Worm (Caenorhabditis elegans): ENCODE results near the gene C06H2.7.

C06H2.7 gene

DNA sequence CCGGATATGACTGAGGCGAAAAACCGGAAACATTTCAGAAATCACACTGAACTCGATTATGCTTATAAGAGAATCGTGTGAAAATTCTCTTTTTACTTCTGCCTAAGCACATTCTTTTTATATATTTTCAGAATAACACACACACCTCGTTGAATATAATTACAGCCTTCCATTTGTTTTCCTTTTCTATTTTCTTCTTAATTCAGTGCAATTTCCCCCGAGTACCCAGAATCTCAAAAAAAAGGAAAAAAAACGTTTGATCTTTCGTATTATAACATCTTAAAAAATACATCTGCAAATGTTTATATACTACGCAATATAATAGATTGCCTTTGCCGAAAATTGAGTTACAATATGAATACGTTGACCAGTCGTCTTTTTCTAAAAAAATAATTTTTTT is 12.8 kb downstream of the C06H2.7 start:
- TF ChIP-seq ceh-9 (tag; optimal IDR thresholded peaks at IDR 0.05) (no peak), madf-2 (tag; optimal IDR thresholded peaks at IDR 0.05) (no peak), pat-9 (tag; optimal IDR thresholded peaks at IDR 0.05) (no peak), npax-4 (tag; optimal IDR thresholded peaks at IDR 0.05) (no peak), hlh-15 (tag; optimal IDR thresholded peaks at IDR 0.05) (no peak), zip-5 (tag; optimal IDR thresholded peaks at IDR 0.05) (no peak), sox-2 (GFP tag; IDR thresholded peaks at IDR 0.05) (no peak), pha-2 (tag; optimal IDR thresholded peaks at IDR 0.05) (no peak), ceh-22 (tag; optimal IDR thresholded peaks at IDR 0.05) (no peak), hlh-13 (GFP tag; optimal IDR thresholded peaks at IDR 0.05) (no peak), sdc-2 (tag; optimal IDR thresholded peaks at IDR 0.05) (no peak), pax-1 (tag; optimal IDR thresholded peaks at IDR 0.05) (no peak), nhr-232 (tag; optimal IDR thresholded peaks at IDR 0.05) (no peak), ceh-6 (GFP tag; optimal IDR thresholded peaks at IDR 0.05) (no peak), pag-3 (tag; optimal IDR thresholded peaks at IDR 0.05; ENCODE audit: borderline replicate concordance) (no peak), ahr-1 (tag; optimal IDR thresholded peaks at IDR 0.05) (no peak)

- TF ChIP-seq ama-1 (optimal IDR thresholded peaks at IDR 0.05) (no peak), ahr-1 (tag; optimal IDR thresholded peaks at IDR 0.05) (no peak), pag-3 (tag; optimal IDR thresholded peaks at IDR 0.05; ENCODE audit: borderline replicate concordance) (no peak), ceh-45 (GFP tag; IDR thresholded peaks at IDR 0.05) (no peak), tbx-7 (tag; optimal IDR thresholded peaks at IDR 0.05) (no peak)
Observed at ce11 chrV:11127197-11127596, 17.4 kb downstream of the C06H2.7 start, which contains the start of gene jmjd-5. Gene jmjd-5, plus strand, starts transcription at chrV:11127497.

ce11 chrV:11124922-11125321 is 19.7 kb downstream of the C06H2.7 start, which contains the start of gene C06H2.2:
Gene C06H2.2, plus strand, starts transcription at chrV:11125222.
- TF ChIP-seq ref-2 (tag; optimal IDR thresholded peaks at IDR 0.05) (no peak), F13H6.1 (tag; optimal IDR thresholded peaks at IDR 0.05) (no peak), odd-2 (tag; optimal IDR thresholded peaks at IDR 0.05) (no peak), eyg-1 (tag; optimal IDR thresholded peaks at IDR 0.05) (no peak), ceh-24 (tag; optimal IDR thresholded peaks at IDR 0.05) (no peak)

ce11 chrV:11123817-11124337 is 20.7 kb downstream of the C06H2.7 start, which contains the start of the genes atp-5 and lmtr-3:
Gene atp-5, minus strand, starts transcription at chrV:11123867.
Gene lmtr-3, plus strand, starts transcription at chrV:11124186.
- TF ChIP-seq ceh-22 (tag; optimal IDR thresholded peaks at IDR 0.05) = no peak
- peak; percentile 88 for TF ChIP-seq ets-4 (tag; optimal IDR thresholded peaks at IDR 0.05)
- no peak for TF ChIP-seq T23F11.4 (GFP tag; optimal IDR thresholded peaks at IDR 0.05)
- peak; percentile 39 for TF ChIP-seq nfya-1 (tag; optimal IDR thresholded peaks at IDR 0.05)
- TF ChIP-seq mec-3 (tag; optimal IDR thresholded peaks at IDR 0.05; ENCODE audit: borderline replicate concordance) = peak; percentile 77
- TF ChIP-seq pat-9 (tag; optimal IDR thresholded peaks at IDR 0.05) = no peak
- peak; percentile 9 for TF ChIP-seq fax-1 (tag; optimal IDR thresholded peaks at IDR 0.05)
- no peak for TF ChIP-seq sdc-2 (tag; optimal IDR thresholded peaks at IDR 0.05)
- peak; percentile 74 for TF ChIP-seq zip-5 (tag; optimal IDR thresholded peaks at IDR 0.05)
- TF ChIP-seq hlh-15 (tag; optimal IDR thresholded peaks at IDR 0.05) = no peak
- peak; percentile 37 for TF ChIP-seq ceh-34 (tag; optimal IDR thresholded peaks at IDR 0.05)
- peak; percentile 74 for TF ChIP-seq rnt-1 (tag; optimal IDR thresholded peaks at IDR 0.05)
- TF ChIP-seq ceh-45 (GFP tag; IDR thresholded peaks at IDR 0.05) = no peak
- TF ChIP-seq pag-3 (tag; optimal IDR thresholded peaks at IDR 0.05; ENCODE audit: borderline replicate concordance) = no peak
- peak; percentile 89 for TF ChIP-seq ceh-2 (tag; optimal IDR thresholded peaks at IDR 0.05)
- TF ChIP-seq syd-9 (tag; optimal IDR thresholded peaks at IDR 0.05) = no peak
- peak; percentile 80 for TF ChIP-seq tbx-7 (tag; optimal IDR thresholded peaks at IDR 0.05)
- peak; percentile 50 for TF ChIP-seq F13H6.1 (tag; optimal IDR thresholded peaks at IDR 0.05)
- no peak for TF ChIP-seq hlh-6 (tag; optimal IDR thresholded peaks at IDR 0.05)
- peak; percentile 60 for TF ChIP-seq elt-2 (tag; optimal IDR thresholded peaks at IDR 0.05)
- TF ChIP-seq pax-1 (tag; optimal IDR thresholded peaks at IDR 0.05) = no peak
- TF ChIP-seq gmeb-2 (tag; optimal IDR thresholded peaks at IDR 0.05) = no peak
- TF ChIP-seq fkh-6 (tag; optimal IDR thresholded peaks at IDR 0.05) = peak; percentile 68
- TF ChIP-seq tbx-2 (tag; optimal IDR thresholded peaks at IDR 0.05) = peak; percentile 87
- TF ChIP-seq ceh-18 (tag; optimal IDR thresholded peaks at IDR 0.05) = peak; percentile 45
- TF ChIP-seq dmd-4 (tag; optimal IDR thresholded peaks at IDR 0.05; ENCODE audit: borderline replicate concordance) = no peak
- TF ChIP-seq unc-42 (tag; optimal IDR thresholded peaks at IDR 0.05) = peak; percentile 25
- no peak for TF ChIP-seq lin-11 (tag; optimal IDR thresholded peaks at IDR 0.05)
- peak; percentile 71 for TF ChIP-seq lim-6 (tag; optimal IDR thresholded peaks at IDR 0.05)
- no peak for TF ChIP-seq che-1 (tag; optimal IDR thresholded peaks at IDR 0.05)
- TF ChIP-seq hlh-30 (tag; optimal IDR thresholded peaks at IDR 0.05; ENCODE audit: insufficient read depth) = peak; percentile 16
- TF ChIP-seq pqm-1 (tag; optimal IDR thresholded peaks at IDR 0.05) = peak; percentile 8
